Fruit fly (Drosophila melanogaster): Measurements from ENCODE around the gene pie.

The pie gene

DNA sequence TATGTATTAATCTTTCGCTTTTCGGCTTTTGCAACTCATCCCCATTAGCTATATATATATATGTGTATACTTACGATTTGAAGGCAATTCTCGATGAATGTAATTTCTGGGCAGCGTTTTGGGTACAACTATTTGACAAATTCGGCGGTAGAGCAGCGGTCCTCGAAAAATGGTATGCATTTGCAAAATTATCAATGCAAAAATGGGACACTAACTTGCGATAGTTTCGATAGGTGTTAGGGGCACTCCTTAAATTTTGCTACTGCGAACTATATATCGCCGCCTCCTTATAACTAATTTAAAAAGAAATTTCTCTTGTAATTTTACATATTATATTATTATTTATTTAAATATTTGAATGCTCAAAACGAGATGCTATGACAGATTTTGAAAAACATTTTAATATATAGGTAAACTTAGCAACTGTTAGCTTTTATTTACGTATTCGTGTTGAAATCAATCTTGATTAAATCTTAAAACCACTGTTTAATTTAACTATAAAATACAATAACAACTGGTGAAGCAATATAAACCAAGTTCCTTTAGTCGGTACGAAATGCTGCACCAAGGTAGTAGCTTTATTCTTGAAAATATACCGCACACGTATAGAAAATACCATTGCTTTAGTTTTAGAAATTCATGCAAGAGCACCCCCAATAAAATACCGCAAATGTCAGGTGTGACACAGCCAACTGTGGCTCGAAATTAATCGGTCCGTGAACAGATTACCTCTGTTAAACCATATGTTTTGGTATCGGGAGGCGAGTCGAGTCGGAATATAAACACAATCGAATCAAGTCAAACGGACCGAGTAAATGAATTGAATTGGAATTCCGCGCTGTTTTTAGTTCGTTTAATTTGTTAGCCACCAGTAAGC is 9.1 kb downstream of the pie start, which contains the start of the genes CG5355 and Klp31E (continued):
- TF ChIP-seq Nf-YB (GFP tag; optimal IDR thresholded peaks at IDR 0.05) (peak; percentile 50), nom (GFP tag; optimal IDR thresholded peaks at IDR 0.05) (peak; percentile 9), HmgD (GFP tag; optimal IDR thresholded peaks at IDR 0.05) (peak; percentile 56), CG17612 (GFP tag; IDR thresholded peaks at IDR 0.05) (no peak), CG9437 (GFP tag; optimal IDR thresholded peaks at IDR 0.05) (peak; percentile 78), CG8388 (GFP tag; optimal IDR thresholded peaks at IDR 0.05) (peak; percentile 64), tio (GFP tag; optimal IDR thresholded peaks at IDR 0.05) (no peak), lmd (GFP tag; IDR thresholded peaks at IDR 0.05) (peak; percentile 52), CG11456 (GFP tag; IDR thresholded peaks at IDR 0.05) (0 out of 3 replicates have a peak, but pooled peaks have one; percentile 42), pb (GFP tag; optimal IDR thresholded peaks at IDR 0.05) (peak; percentile 10), rib (GFP tag; IDR thresholded peaks at IDR 0.05) (peak; percentile 40; the same call in 1 of the 2 replicates), CG18599 (GFP tag; optimal IDR thresholded peaks at IDR 0.05) (no peak), fru (optimal IDR thresholded peaks at IDR 0.05) (no peak), stwl (tag; optimal IDR thresholded peaks at IDR 0.05) (peak; percentile 3), mam (GFP tag; optimal IDR thresholded peaks at IDR 0.05) (peak; percentile 57), CG14441 (GFP tag; IDR thresholded peaks at IDR 0.05) (no peak), CG11398 (GFP tag; optimal IDR thresholded peaks at IDR 0.05) (no peak), CG12299 (tag; optimal IDR thresholded peaks at IDR 0.05) (peak; percentile 27), sens (GFP tag) (peak; percentile 93), CG34376 (GFP tag; optimal IDR thresholded peaks at IDR 0.05) (no peak), CG6272 (GFP tag; IDR thresholded peaks at IDR 0.05) (no peak; the same call in none of the 2 replicates), CG6791 (GFP tag; IDR thresholded peaks at IDR 0.05; ENCODE audit: partially characterized antibody) (peak; percentile 57; the same call in 1 of the 3 replicates), pfk (GFP tag; optimal IDR thresholded peaks at IDR 0.05) (peak; percentile 41), CG4328 (GFP tag; optimal IDR thresholded peaks at IDR 0.05) (peak; percentile 69), CG16815 (GFP tag; optimal IDR thresholded peaks at IDR 0.05) (peak; percentile 64), CG10462 (GFP tag; optimal IDR thresholded peaks at IDR 0.05) (peak; percentile 24), slou (GFP tag; optimal IDR thresholded peaks at IDR 0.05) (peak; percentile 12), nerfin-1 (tag; optimal IDR thresholded peaks at IDR 0.05) (peak; percentile 31), Atf-2 (GFP tag; optimal IDR thresholded peaks at IDR 0.05) (peak; percentile 45), Nf-YA (GFP tag; IDR thresholded peaks at IDR 0.05) (no peak), ap (GFP tag; IDR thresholded peaks at IDR 0.05) (no peak), PHDP (tag; optimal IDR thresholded peaks at IDR 0.05) (peak; percentile 56), slbo (GFP tag; IDR thresholded peaks at IDR 0.05) (peak; percentile 81), Hr3 (GFP tag; optimal IDR thresholded peaks at IDR 0.05) (peak; percentile 71), CG7839 (tag; optimal IDR thresholded peaks at IDR 0.05) (peak; percentile 74), CG14860 (GFP tag; IDR thresholded peaks at IDR 0.05; ENCODE audit: partially characterized antibody) (peak; percentile 47; the same call in 1 of the 3 replicates), H2.0 (GFP tag; IDR thresholded peaks at IDR 0.05) (peak; percentile 31), cwo (GFP tag; optimal IDR thresholded peaks at IDR 0.05) (no peak), Eip74EF (GFP tag; optimal IDR thresholded peaks at IDR 0.05) (no peak), Deaf1 (tag; optimal IDR thresholded peaks at IDR 0.05) (no peak), eyg (GFP tag; optimal IDR thresholded peaks at IDR 0.05) (no peak), otp (GFP tag; IDR thresholded peaks at IDR 0.05) (no peak), CG6813 (GFP tag; optimal IDR thresholded peaks at IDR 0.05) (no peak), Tbp (GFP tag; optimal IDR thresholded peaks at IDR 0.05) (no peak), CG4404 (GFP tag; IDR thresholded peaks at IDR 0.05) (no peak; the same call in 1 of the 2 replicates), stc (GFP tag; IDR thresholded peaks at IDR 0.05) (0 out of 2 replicates have a peak, but pooled peaks have one; percentile 26), so (GFP tag; IDR thresholded peaks at IDR 0.05) (peak; percentile 70; the same call in 1 of the 3 replicates), CG7745 (tag; optimal IDR thresholded peaks at IDR 0.05) (no peak)
